Worm (Caenorhabditis elegans): Measurements from ENCODE around the gene ZK1307.2.
A peak's percentile ranks its signal among the peaks of the same experiment; 100 is the strongest.

ZK1307.2 gene

ce11 chrII:9668959-9669358, 15.2 kb upstream of the ZK1307.2 start, which contains the start of gene taf-8 (continued):
- TF ChIP-seq ceh-90 (tag; optimal IDR thresholded peaks at IDR 0.05) (peak; percentile 16), rnt-1 (tag; optimal IDR thresholded peaks at IDR 0.05) (peak; percentile 62), C34B4.2 (tag; optimal IDR thresholded peaks at IDR 0.05) (no peak), ceh-82 (tag; optimal IDR thresholded peaks at IDR 0.05) (peak; percentile 9 to 69 (median 62)), skn-1 (tag; optimal IDR thresholded peaks at IDR 0.05) (peak; percentile 13), nhr-77 (tag; optimal IDR thresholded peaks at IDR 0.05) (peak; percentile 22), pag-3 (tag; optimal IDR thresholded peaks at IDR 0.05; ENCODE audit: borderline replicate concordance, insufficient read depth) (no peak), pax-3 (tag; optimal IDR thresholded peaks at IDR 0.05) (no peak), xbp-1 (tag; optimal IDR thresholded peaks at IDR 0.05) (peak; percentile 66), nhr-85 (tag) (peak; percentile 84), snpc-4 (tag; optimal IDR thresholded peaks at IDR 0.05) (peak; percentile 33), C16A3.4 (tag; optimal IDR thresholded peaks at IDR 0.05) (peak; percentile 69), snu-23 (GFP tag; optimal IDR thresholded peaks at IDR 0.05) (peak; percentile 78), fos-1 (tag; optimal IDR thresholded peaks at IDR 0.05) (peak; percentile 37), ama-1 (optimal IDR thresholded peaks at IDR 0.05) (no peak), nhr-237 (tag; optimal IDR thresholded peaks at IDR 0.05) (no peak), mdl-1 (tag; optimal IDR thresholded peaks at IDR 0.05) (no peak), nhr-90 (tag; optimal IDR thresholded peaks at IDR 0.05; ENCODE audit: poor library complexity) (peak; percentile 50), hpl-2 (GFP tag; optimal IDR thresholded peaks at IDR 0.05) (no peak), irx-1 (tag; optimal IDR thresholded peaks at IDR 0.05) (peak; percentile 32), jun-1 (tag; optimal IDR thresholded peaks at IDR 0.05) (no peak), nhr-84 (tag; optimal IDR thresholded peaks at IDR 0.05) (no peak), tlp-1 (tag; optimal IDR thresholded peaks at IDR 0.05) (no peak), fkh-4 (tag; optimal IDR thresholded peaks at IDR 0.05; ENCODE audit: borderline replicate concordance) (no peak), nhr-76 (tag; optimal IDR thresholded peaks at IDR 0.05) (no peak), nhr-28 (tag; optimal IDR thresholded peaks at IDR 0.05) (no peak), lin-13 (GFP tag; optimal IDR thresholded peaks at IDR 0.05) (peak; percentile 25), efl-3 (GFP tag; optimal IDR thresholded peaks at IDR 0.05) (no peak), alr-1 (tag; optimal IDR thresholded peaks at IDR 0.05; ENCODE audit: borderline replicate concordance) (no peak), hlh-4 (tag; optimal IDR thresholded peaks at IDR 0.05) (no peak), mef-2 (tag; optimal IDR thresholded peaks at IDR 0.05) (no peak), ceh-8 (GFP tag; optimal IDR thresholded peaks at IDR 0.05) (no peak), tbx-2 (tag; optimal IDR thresholded peaks at IDR 0.05) (peak; percentile 71), elt-2 (tag; optimal IDR thresholded peaks at IDR 0.05) (no peak), mab-9 (GFP tag; IDR thresholded peaks at IDR 0.05) (no peak), mep-1 (tag; optimal IDR thresholded peaks at IDR 0.05) (no peak), grh-1 (GFP tag; IDR thresholded peaks at IDR 0.05) (no peak), unc-62 (GFP tag; optimal IDR thresholded peaks at IDR 0.05) (no peak), fkh-8 (tag; optimal IDR thresholded peaks at IDR 0.05) (peak; percentile 54), nhr-71 (tag; optimal IDR thresholded peaks at IDR 0.05) (peak; percentile 76), egl-13 (tag; optimal IDR thresholded peaks at IDR 0.05) (peak; percentile 8), ceh-63 (GFP tag; optimal IDR thresholded peaks at IDR 0.05) (no peak), nhr-12 (tag; optimal IDR thresholded peaks at IDR 0.05) (no peak), fkh-10 (GFP tag; optimal IDR thresholded peaks at IDR 0.05) (no peak), nhr-19 (GFP tag; conservative IDR thresholded peaks at IDR 0.05) (peak; percentile 74), ztf-4 (tag; optimal IDR thresholded peaks at IDR 0.05) (no peak), unc-86 (tag; optimal IDR thresholded peaks at IDR 0.05) (peak; percentile 20), unc-98 (GFP tag; IDR thresholded peaks at IDR 0.05) (no peak), Y116A8C.19 (tag; optimal IDR thresholded peaks at IDR 0.05; ENCODE audit: borderline replicate concordance) (no peak), pqm-1 (tag; optimal IDR thresholded peaks at IDR 0.05) (no peak), nhr-11 (tag; optimal IDR thresholded peaks at IDR 0.05) (peak; percentile 60), aly-2 (tag; optimal IDR thresholded peaks at IDR 0.05) (peak; percentile 31), ets-5 (GFP tag; IDR thresholded peaks at IDR 0.05) (no peak), sox-4 (tag; optimal IDR thresholded peaks at IDR 0.05) (no peak), zip-4 (GFP tag; optimal IDR thresholded peaks at IDR 0.05) (no peak)

Data from whole organism, L1 larva.